Worm (Caenorhabditis elegans): ENCODE data around the gene bar-1.

DNA sequence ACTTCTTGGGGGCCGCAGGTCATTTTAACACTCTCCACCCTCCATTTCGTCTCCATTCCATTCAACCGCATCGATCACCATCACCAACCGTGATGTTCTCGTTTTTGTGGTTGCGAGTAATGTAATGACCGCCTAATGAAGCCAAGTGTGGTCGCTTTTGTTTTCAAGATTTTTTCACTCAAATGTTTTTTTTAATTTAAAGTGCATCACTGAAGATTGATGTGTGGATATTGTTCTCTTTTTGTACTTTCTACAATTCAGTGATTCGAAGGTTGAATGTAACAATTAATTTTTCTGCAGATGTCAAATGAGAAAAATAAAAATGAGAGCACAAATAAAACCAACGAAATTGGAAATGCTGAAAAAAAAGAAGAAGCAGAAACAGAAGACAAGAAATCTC, 11.7 kb downstream of the bar-1 start, which contains the start of gene pgp-10:
- no peak for TF ChIP-seq tab-1 (GFP tag; IDR thresholded peaks at IDR 0.05)
- no peak for TF ChIP-seq ref-1 (GFP tag; conservative IDR thresholded peaks at IDR 0.05)
- no peak for TF ChIP-seq flt-1 (GFP tag; IDR thresholded peaks at IDR 0.05)
- TF ChIP-seq klf-2 (GFP tag; conservative IDR thresholded peaks at IDR 0.05), result no peak
- TF ChIP-seq ztf-29 (GFP tag; IDR thresholded peaks at IDR 0.05), result no peak
